Fruit fly (Drosophila melanogaster): Measurements from ENCODE around the gene Diedel.

The Diedel gene

dm6 chr3R:29489209-29489608 lies 4.4 kb upstream of the Diedel start, which contains the start of the genes CG2321 and CG2006 (continued):
- peak; percentile 45 for TF ChIP-seq CG17912 (GFP tag; optimal IDR thresholded peaks at IDR 0.05)
- TF ChIP-seq CG5953 (GFP tag; IDR thresholded peaks at IDR 0.05), result 0 out of 2 replicates have a peak, but pooled peaks have one; percentile 4
- no peak for TF ChIP-seq repo (GFP tag; optimal IDR thresholded peaks at IDR 0.05)
- peak; percentile 57; the same call in 3 of the 4 replicates for TF ChIP-seq Gug (GFP tag; IDR thresholded peaks at IDR 0.05)
- no peak for TF ChIP-seq CrebB (tag; optimal IDR thresholded peaks at IDR 0.05)
- TF ChIP-seq CHES-1-like (GFP tag; optimal IDR thresholded peaks at IDR 0.05), result peak; percentile 41
- peak; percentile 20 for TF ChIP-seq CG7556 (GFP tag; optimal IDR thresholded peaks at IDR 0.05)
- TF ChIP-seq CG7839 (tag; optimal IDR thresholded peaks at IDR 0.05), result no peak
- TF ChIP-seq CG6689 (GFP tag; IDR thresholded peaks at IDR 0.05), result peak; percentile 39; the same call in 1 of the 2 replicates
- TF ChIP-seq HmgD (GFP tag; optimal IDR thresholded peaks at IDR 0.05), result peak; percentile 40
- TF ChIP-seq Oaz (GFP tag; IDR thresholded peaks at IDR 0.05), result no peak
- TF ChIP-seq CG17359 (tag; optimal IDR thresholded peaks at IDR 0.05), result peak; percentile 1
- peak; percentile 59 for TF ChIP-seq Chrac-16 (GFP tag; optimal IDR thresholded peaks at IDR 0.05)
- peak; percentile 67 for TF ChIP-seq NFAT (GFP tag; IDR thresholded peaks at IDR 0.05)
- peak in 1 of 2 experiments; percentile 33 for TF ChIP-seq chif (GFP tag; optimal IDR thresholded peaks at IDR 0.05)
- TF ChIP-seq CG2712 (tag; optimal IDR thresholded peaks at IDR 0.05), result peak; percentile 78
- TF ChIP-seq CG4424 (GFP tag; optimal IDR thresholded peaks at IDR 0.05), result no peak
- TF ChIP-seq CG7271 (tag; optimal IDR thresholded peaks at IDR 0.05), result peak; percentile 32
- peak; percentile 51; the same call in 2 of the 3 replicates for TF ChIP-seq CG14860 (GFP tag; IDR thresholded peaks at IDR 0.05; ENCODE audit: partially characterized antibody)
- no peak for TF ChIP-seq CG3163 (GFP tag; optimal IDR thresholded peaks at IDR 0.05)
- peak; percentile 52; the same call in 1 of the 2 replicates for TF ChIP-seq sna (GFP tag; IDR thresholded peaks at IDR 0.05; ENCODE audit: partially characterized antibody)
- peak; percentile 65 for TF ChIP-seq CG13624 (GFP tag; optimal IDR thresholded peaks at IDR 0.05)
- peak; percentile 42; the same call in 1 of the 2 replicates for TF ChIP-seq CG9215 (GFP tag; IDR thresholded peaks at IDR 0.05)
- TF ChIP-seq E2f1 (GFP tag; IDR thresholded peaks at IDR 0.05), result peak; percentile 46; the same call in 1 of the 2 replicates
- peak; percentile 41 for TF ChIP-seq caup (GFP tag; optimal IDR thresholded peaks at IDR 0.05; ENCODE audit: severe bottlenecking)
- peak; percentile 54 for TF ChIP-seq dm (GFP tag; optimal IDR thresholded peaks at IDR 0.05)
- no peak for TF ChIP-seq pita (GFP tag; optimal IDR thresholded peaks at IDR 0.05)
- 0 out of 2 replicates have a peak, but pooled peaks have one; percentile 31 for TF ChIP-seq Nf-YA (GFP tag; IDR thresholded peaks at IDR 0.05)
- TF ChIP-seq D19B (GFP tag; optimal IDR thresholded peaks at IDR 0.05), result no peak
- TF ChIP-seq CG34422 (GFP tag; IDR thresholded peaks at IDR 0.05), result peak; percentile 92
- TF ChIP-seq gro (GFP tag; optimal IDR thresholded peaks at IDR 0.05), result peak; percentile 57
- peak; percentile 99 for TF ChIP-seq CG7928 (GFP tag; optimal IDR thresholded peaks at IDR 0.05)
- no peak for TF ChIP-seq Spps (tag; optimal IDR thresholded peaks at IDR 0.05)
- 0 out of 2 replicates have a peak, but pooled peaks have one; percentile 26 for TF ChIP-seq onecut (GFP tag; IDR thresholded peaks at IDR 0.05)
- TF ChIP-seq CG1024 (GFP tag; IDR thresholded peaks at IDR 0.05), result peak; percentile 60
- no peak for TF ChIP-seq emc (GFP tag; optimal IDR thresholded peaks at IDR 0.05)
- TF ChIP-seq NC2α (GFP tag; optimal IDR thresholded peaks at IDR 0.05), result no peak
- peak; percentile 52 for TF ChIP-seq bab2 (GFP tag; optimal IDR thresholded peaks at IDR 0.05)
- peak; percentile 53 for TF ChIP-seq BEAF-32 (GFP tag; optimal IDR thresholded peaks at IDR 0.05)
- peak; percentile 10 for TF ChIP-seq CG17385 (GFP tag; optimal IDR thresholded peaks at IDR 0.05)
- no peak for TF ChIP-seq hkb (optimal IDR thresholded peaks at IDR 0.05)
- peak; percentile 53; the same call in 1 of the 2 replicates for TF ChIP-seq hkb (GFP tag; IDR thresholded peaks at IDR 0.05)
- peak in 1 of 3 experiments; percentile 57 for TF ChIP-seq lola (GFP tag; optimal IDR thresholded peaks at IDR 0.05)
- 0 out of 2 replicates have a peak, but pooled peaks have one; percentile 47 for TF ChIP-seq H2.0 (GFP tag; IDR thresholded peaks at IDR 0.05)
- peak; percentile 24 for TF ChIP-seq Bdp1 (GFP tag; optimal IDR thresholded peaks at IDR 0.05)
- peak; percentile 77 for TF ChIP-seq row (GFP tag; IDR thresholded peaks at IDR 0.05)
- TF ChIP-seq pum (GFP tag; optimal IDR thresholded peaks at IDR 0.05), result peak; percentile 48
- TF ChIP-seq ash1 (GFP tag; optimal IDR thresholded peaks at IDR 0.05), result no peak
- TF ChIP-seq CG8765 (GFP tag; IDR thresholded peaks at IDR 0.05), result peak; percentile 65
- no peak for TF ChIP-seq CG6765 (GFP tag; optimal IDR thresholded peaks at IDR 0.05)
- TF ChIP-seq CG15601 (tag; optimal IDR thresholded peaks at IDR 0.05), result peak; percentile 26
